Worm (Caenorhabditis elegans): ENCODE results near the gene lgc-23.

Gene lgc-23

ce11 chrX:12108517-12109216 is 43.7 kb downstream of the lgc-23 start, which contains the start of the genes W03G11.2 and lgc-13:
W03G11.2 (minus strand) TSS chrX:12108617.
lgc-13 (plus strand) TSS chrX:12109166.
- TF ChIP-seq elt-3 (tag; optimal IDR thresholded peaks at IDR 0.05) (no peak), ceh-83 (GFP tag; optimal IDR thresholded peaks at IDR 0.05) (no peak)

- TF ChIP-seq ceh-83 (GFP tag; optimal IDR thresholded peaks at IDR 0.05): no peak
- no peak for TF ChIP-seq bed-3 (GFP tag; optimal IDR thresholded peaks at IDR 0.05)
- TF ChIP-seq nhr-76 (tag; optimal IDR thresholded peaks at IDR 0.05): no peak
- no peak for TF ChIP-seq snpc-4 (tag; optimal IDR thresholded peaks at IDR 0.05)
- TF ChIP-seq elt-1 (tag; optimal IDR thresholded peaks at IDR 0.05; ENCODE audit: borderline replicate concordance, insufficient read depth): no peak
- no peak for TF ChIP-seq cnd-1 (tag; optimal IDR thresholded peaks at IDR 0.05)
- no peak for TF ChIP-seq ces-1 (GFP tag; optimal IDR thresholded peaks at IDR 0.05)
- no peak for TF ChIP-seq mab-5 (tag; optimal IDR thresholded peaks at IDR 0.05)
- TF ChIP-seq blmp-1 (tag; optimal IDR thresholded peaks at IDR 0.05): no peak
- TF ChIP-seq tbx-8 (GFP tag; optimal IDR thresholded peaks at IDR 0.05): no peak
- TF ChIP-seq ceh-39 (tag; optimal IDR thresholded peaks at IDR 0.05): no peak
- no peak for TF ChIP-seq lin-32 (GFP tag; optimal IDR thresholded peaks at IDR 0.05)
- no peak for TF ChIP-seq nhr-2 (tag; optimal IDR thresholded peaks at IDR 0.05)
- TF ChIP-seq nhr-28 (tag; optimal IDR thresholded peaks at IDR 0.05): no peak
- no peak for TF ChIP-seq ztf-11 (tag; optimal IDR thresholded peaks at IDR 0.05)
- no peak for TF ChIP-seq unc-120 (tag; optimal IDR thresholded peaks at IDR 0.05; ENCODE audit: poor library complexity, severe bottlenecking)
- TF ChIP-seq unc-62 (GFP tag; optimal IDR thresholded peaks at IDR 0.05): no peak
These were observed 46.2 kb downstream of the lgc-23 start, which contains the start of gene lgc-14 for ce11 chrX:12111213-12111612. lgc-14 (plus strand) TSS chrX:12111513.

ce11 chrX:12114024-12114423 is 49.0 kb downstream of the lgc-23 start, which contains the start of gene lgc-15:
lgc-15 (plus strand) TSS chrX:12114324.
- TF ChIP-seq hlh-1 (tag; optimal IDR thresholded peaks at IDR 0.05) (no peak), ces-1 (GFP tag; optimal IDR thresholded peaks at IDR 0.05) (no peak), mab-5 (tag; optimal IDR thresholded peaks at IDR 0.05) (no peak), nhr-28 (tag; optimal IDR thresholded peaks at IDR 0.05) (no peak), unc-120 (tag; optimal IDR thresholded peaks at IDR 0.05; ENCODE audit: poor library complexity, severe bottlenecking) (no peak), zip-8 (tag; optimal IDR thresholded peaks at IDR 0.05) (no peak), unc-62 (GFP tag; optimal IDR thresholded peaks at IDR 0.05) (no peak), sem-2 (GFP tag; optimal IDR thresholded peaks at IDR 0.05) (no peak), mls-2 (tag; optimal IDR thresholded peaks at IDR 0.05) (no peak), lin-13 (tag; optimal IDR thresholded peaks at IDR 0.05) (no peak), ceh-83 (GFP tag; optimal IDR thresholded peaks at IDR 0.05) (no peak), nhr-76 (tag; optimal IDR thresholded peaks at IDR 0.05) (no peak), unc-39 (tag; optimal IDR thresholded peaks at IDR 0.05) (no peak), nhr-2 (tag; optimal IDR thresholded peaks at IDR 0.05) (no peak)

Data from whole organism, mixed stage, embryonic.